Fruit fly (Drosophila melanogaster): ENCODE measurements around the gene by.
A peak's percentile ranks its signal among the peaks of the same experiment; 100 is the strongest.

The by gene

DNA sequence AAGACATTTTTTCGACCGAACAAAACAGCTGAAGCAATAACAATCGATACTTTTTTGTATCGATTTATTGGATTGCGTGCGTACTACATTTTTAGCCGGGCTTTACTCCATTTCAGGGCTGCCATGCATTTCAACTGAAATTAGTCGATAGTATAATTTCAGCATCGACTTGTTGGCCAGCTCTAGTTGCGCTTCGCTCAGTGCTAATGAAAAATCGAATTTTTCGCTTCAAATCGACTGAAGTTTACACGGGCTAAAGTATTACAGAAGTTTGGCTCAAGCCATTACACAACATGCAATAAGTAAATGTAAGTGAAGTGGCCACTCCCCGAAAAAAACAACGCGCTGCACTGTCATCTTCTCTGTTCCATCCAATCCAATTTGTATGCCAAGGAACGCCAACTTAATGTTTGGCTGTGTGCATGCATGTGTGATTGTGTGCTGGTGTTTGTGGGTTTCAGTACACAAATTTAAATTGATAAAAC is 16.9 kb downstream of the by start, which contains the start of the genes mRpL47, CG8176 and Kdm3 (continued):
- no peak for TF ChIP-seq HLHmδ (GFP tag; optimal IDR thresholded peaks at IDR 0.05)
- no peak for TF ChIP-seq tna (GFP tag; IDR thresholded peaks at IDR 0.05; ENCODE audit: partially characterized antibody)
- peak; percentile 24 for TF ChIP-seq tap (tag; optimal IDR thresholded peaks at IDR 0.05)
- peak; percentile 35 for TF ChIP-seq CG13775 (GFP tag; optimal IDR thresholded peaks at IDR 0.05)
- no peak for TF ChIP-seq Blimp-1 (GFP tag; optimal IDR thresholded peaks at IDR 0.05)
- TF ChIP-seq CG6689 (GFP tag; IDR thresholded peaks at IDR 0.05), result no peak
- TF ChIP-seq CG11247 (GFP tag; IDR thresholded peaks at IDR 0.05), result no peak
- peak; percentile 1 for TF ChIP-seq Usf (GFP tag; optimal IDR thresholded peaks at IDR 0.05)
- TF ChIP-seq CG15696 (tag; optimal IDR thresholded peaks at IDR 0.05), result peak; percentile 51
- TF ChIP-seq CG30431 (GFP tag; optimal IDR thresholded peaks at IDR 0.05), result peak; percentile 19
- TF ChIP-seq Opbp (GFP tag; IDR thresholded peaks at IDR 0.05; ENCODE audit: partially characterized antibody), result no peak
- no peak for TF ChIP-seq zen2 (GFP tag; IDR thresholded peaks at IDR 0.05; ENCODE audit: partially characterized antibody)
- no peak for TF ChIP-seq bcd (GFP tag; optimal IDR thresholded peaks at IDR 0.05)
- TF ChIP-seq C15 (GFP tag; IDR thresholded peaks at IDR 0.05), result no peak
- TF ChIP-seq CG3407 (GFP tag; optimal IDR thresholded peaks at IDR 0.05), result no peak
- peak; percentile 96 for TF ChIP-seq Sin3A (optimal IDR thresholded peaks at IDR 0.05)
- TF ChIP-seq Side (GFP tag; optimal IDR thresholded peaks at IDR 0.05), result peak; percentile 74
- TF ChIP-seq Gug (GFP tag; IDR thresholded peaks at IDR 0.05), result peak; percentile 81; the same call in 3 of the 4 replicates
- peak; percentile 40 for TF ChIP-seq Deaf1 (tag; optimal IDR thresholded peaks at IDR 0.05)
- peak; percentile 32 for TF ChIP-seq NC2α (GFP tag; optimal IDR thresholded peaks at IDR 0.05)
- TF ChIP-seq CG17829 (tag; optimal IDR thresholded peaks at IDR 0.05), result peak; percentile 82
- TF ChIP-seq GATAe (GFP tag; conservative IDR thresholded peaks at IDR 0.05), result no peak
- peak in 1 of 2 experiments; percentile 52 for TF ChIP-seq insv (GFP tag; optimal IDR thresholded peaks at IDR 0.05)
- peak; percentile 89 for TF ChIP-seq CG15514 (GFP tag; optimal IDR thresholded peaks at IDR 0.05)
- TF ChIP-seq tgo (GFP tag; IDR thresholded peaks at IDR 0.05), result no peak
- peak; percentile 72 for TF ChIP-seq CG7786 (GFP tag; optimal IDR thresholded peaks at IDR 0.05)
- TF ChIP-seq CG1603 (tag; optimal IDR thresholded peaks at IDR 0.05), result peak; percentile 94
- TF ChIP-seq row (GFP tag; IDR thresholded peaks at IDR 0.05), result no peak
- TF ChIP-seq D19A (tag; optimal IDR thresholded peaks at IDR 0.05), result peak; percentile 43
- peak; percentile 61 for TF ChIP-seq Nf-YC (tag; optimal IDR thresholded peaks at IDR 0.05)
- TF ChIP-seq Hr3 (GFP tag; optimal IDR thresholded peaks at IDR 0.05), result peak; percentile 48
- peak; percentile 1 for TF ChIP-seq PHDP (tag; optimal IDR thresholded peaks at IDR 0.05)
- TF ChIP-seq CG10543 (GFP tag; optimal IDR thresholded peaks at IDR 0.05), result peak; percentile 70
- TF ChIP-seq Sox100B (GFP tag; optimal IDR thresholded peaks at IDR 0.05), result no peak
- TF ChIP-seq sc (optimal IDR thresholded peaks at IDR 0.05), result no peak
- TF ChIP-seq sc (GFP tag; optimal IDR thresholded peaks at IDR 0.05), result no peak
- peak; percentile 61 for TF ChIP-seq Bteb2 (GFP tag; optimal IDR thresholded peaks at IDR 0.05)
- peak; percentile 70 for TF ChIP-seq tx (GFP tag; optimal IDR thresholded peaks at IDR 0.05)
- no peak for TF ChIP-seq Hmx (GFP tag; optimal IDR thresholded peaks at IDR 0.05)
- no peak for TF ChIP-seq sisA (GFP tag; IDR thresholded peaks at IDR 0.05)
- TF ChIP-seq CG3281 (GFP tag; optimal IDR thresholded peaks at IDR 0.05), result peak; percentile 42
- no peak for TF ChIP-seq NK7.1 (GFP tag; optimal IDR thresholded peaks at IDR 0.05)
- no peak for TF ChIP-seq CG7963 (GFP tag; IDR thresholded peaks at IDR 0.05; ENCODE audit: partially characterized antibody)
- peak; percentile 90 for TF ChIP-seq trem (tag; optimal IDR thresholded peaks at IDR 0.05)
- TF ChIP-seq CG7839 (tag; optimal IDR thresholded peaks at IDR 0.05), result no peak
- no peak for TF ChIP-seq tup (GFP tag; optimal IDR thresholded peaks at IDR 0.05)
- TF ChIP-seq Poxn (GFP tag; IDR thresholded peaks at IDR 0.05), result no peak
- TF ChIP-seq otp (GFP tag; IDR thresholded peaks at IDR 0.05), result no peak
- peak; percentile 95 for TF ChIP-seq HmgZ (tag; optimal IDR thresholded peaks at IDR 0.05)
- TF ChIP-seq seq (GFP tag; IDR thresholded peaks at IDR 0.05), result no peak
- TF ChIP-seq CG18764 (GFP tag; optimal IDR thresholded peaks at IDR 0.05), result peak; percentile 55
